Worm (Caenorhabditis elegans) whole organism, L2 larva: ENCODE data around the gene wsp-1.

Source experiments
- C34F6.9 ChIP-seq: fragments of 150-350 bp; optimal IDR thresholded peaks from 2 replicates; lab custom pipeline; 2014; ENCODE audit warnings: missing biosample characterization, missing genetic modification characterization
- F13H6.1 ChIP-seq: sonication (generic microtip); optimal IDR thresholded peaks from 2 replicates; lab custom pipeline; 2016; ENCODE audit warnings: missing genetic modification characterization, missing compliant biosample characterization
- R02D3.7 ChIP-seq: fragments of 150-350 bp; optimal IDR thresholded peaks from 2 replicates; lab custom pipeline; 2014; ENCODE audit warnings: missing biosample characterization, missing genetic modification characterization
- Y55F3AM.14 ChIP-seq: fragments of 200-800 bp; sonication (Bioruptor generic); optimal IDR thresholded peaks from 2 replicates; lab custom pipeline; 2018; ENCODE audit warnings: mild to moderate bottlenecking, missing genetic modification characterization, missing compliant biosample characterization
- ZK546.5 ChIP-seq: sonication (generic microtip); optimal IDR thresholded peaks from 2 replicates; lab custom pipeline; 2017; ENCODE audit warnings: missing biosample characterization, missing genetic modification characterization
- alr-1 ChIP-seq: fragments of 150-350 bp; optimal IDR thresholded peaks from 2 replicates; lab custom pipeline; 2014; ENCODE audit warnings: missing biosample characterization, missing genetic modification characterization
- aly-2 ChIP-seq: fragments of 150-350 bp; optimal IDR thresholded peaks from 2 replicates; lab custom pipeline; 2014; ENCODE audit warnings: missing biosample characterization, missing genetic modification characterization
- ama-1 ChIP-seq: fragments of 150-350 bp; optimal IDR thresholded peaks from 2 replicates; lab custom pipeline; 2018; ENCODE audit warnings: inconsistent platforms
- blmp-1 ChIP-seq: sonication (generic microtip); optimal IDR thresholded peaks from 2 replicates; lab custom pipeline; 2017; ENCODE audit warnings: missing genetic modification characterization, mild to moderate bottlenecking, missing compliant biosample characterization, antibody characterized with exemption, moderate library complexity; ENCODE audit not compliant: insufficient read depth
- ceh-16 ChIP-seq: fragments of 150-350 bp; optimal IDR thresholded peaks from 2 replicates; lab custom pipeline; 2014; ENCODE audit warnings: missing biosample characterization, missing genetic modification characterization
- ceh-82 ChIP-seq: fragments of 150-350 bp; optimal IDR thresholded peaks from 2 replicates; lab custom pipeline; 2014; ENCODE audit warnings: missing biosample characterization, missing genetic modification characterization
- crh-2 ChIP-seq: sonication (generic microtip); optimal IDR thresholded peaks from 2 replicates; lab custom pipeline; 2017; ENCODE audit warnings: missing biosample characterization, missing genetic modification characterization
- dmd-4 ChIP-seq: sonication (generic microtip); optimal IDR thresholded peaks from 2 replicates; lab custom pipeline; 2017; ENCODE audit warnings: missing biosample characterization, missing genetic modification characterization
- egl-27 ChIP-seq: sonication (generic microtip); optimal IDR thresholded peaks from 3 replicates; lab custom pipeline; 2017; ENCODE audit warnings: missing biosample characterization, missing genetic modification reagents, missing genetic modification characterization
- elt-1 ChIP-seq: fragments of 150-350 bp; optimal IDR thresholded peaks from 2 replicates; lab custom pipeline; 2014; ENCODE audit warnings: missing biosample characterization, missing genetic modification characterization
- elt-3 ChIP-seq: sonication (generic microtip); optimal IDR thresholded peaks from 2 replicates; lab custom pipeline; 2017; ENCODE audit warnings: missing biosample characterization, missing genetic modification characterization
- fos-1 ChIP-seq: fragments of 150-350 bp; optimal IDR thresholded peaks from 2 replicates; lab custom pipeline; 2014; ENCODE audit warnings: missing biosample characterization, missing genetic modification characterization
- gmeb-1 ChIP-seq: fragments of 150-350 bp; optimal IDR thresholded peaks from 2 replicates; lab custom pipeline; 2014; ENCODE audit warnings: missing biosample characterization, missing genetic modification characterization
- lin-11 ChIP-seq: fragments of 150-350 bp; sonication (generic microtip); optimal IDR thresholded peaks from 2 replicates; lab custom pipeline; 2014; ENCODE audit warnings: missing biosample characterization, missing genetic modification characterization, inconsistent platforms, mixed read lengths
- lin-13 ChIP-seq: fragments of 150-350 bp; optimal IDR thresholded peaks from 2 replicates; lab custom pipeline; 2014; ENCODE audit warnings: missing biosample characterization, missing genetic modification reagents, missing genetic modification characterization
- lin-39 ChIP-seq: fragments of 150-350 bp; optimal IDR thresholded peaks from 2 replicates; lab custom pipeline; 2014; ENCODE audit warnings: missing biosample characterization, missing genetic modification reagents, missing genetic modification characterization
- lsy-2 ChIP-seq, 2 experiments: fragments of 150-350 bp in 1 of 2; sonication (generic microtip) in 1 of 2; optimal IDR thresholded peaks; 2 replicates each; lab custom pipeline; 2014 to 2017; ENCODE audit warnings: missing biosample characterization in 2 of 2, missing genetic modification characterization in 2 of 2
- mab-5 ChIP-seq: fragments of 150-350 bp; optimal IDR thresholded peaks from 2 replicates; lab custom pipeline; 2014; ENCODE audit warnings: missing biosample characterization, missing genetic modification characterization
- mbf-1 ChIP-seq: sonication (generic microtip); optimal IDR thresholded peaks from 2 replicates; lab custom pipeline; 2017; ENCODE audit warnings: missing biosample characterization, missing genetic modification characterization
- mdl-1 ChIP-seq, 2 experiments: fragments of 150-350 bp in 1 of 2; sonication (generic microtip) in 1 of 2; optimal IDR thresholded peaks; 2 replicates each; lab custom pipeline; 2017; ENCODE audit warnings: missing biosample characterization in 2 of 2, missing genetic modification characterization in 2 of 2
- nhr-10 ChIP-seq: sonication (generic microtip); optimal IDR thresholded peaks from 2 replicates; lab custom pipeline; 2017; ENCODE audit warnings: missing biosample characterization, missing genetic modification characterization
- nhr-11 ChIP-seq: fragments of 150-350 bp; optimal IDR thresholded peaks from 2 replicates; lab custom pipeline; 2014; ENCODE audit warnings: missing biosample characterization, missing genetic modification characterization
- nhr-12 ChIP-seq: fragments of 150-350 bp; optimal IDR thresholded peaks from 2 replicates; lab custom pipeline; 2014; ENCODE audit warnings: missing biosample characterization, missing genetic modification characterization
- nhr-129 ChIP-seq: fragments of 150-350 bp; optimal IDR thresholded peaks from 2 replicates; lab custom pipeline; 2014; ENCODE audit warnings: missing biosample characterization, missing genetic modification characterization
- nhr-21 ChIP-seq: fragments of 150-350 bp; optimal IDR thresholded peaks from 2 replicates; lab custom pipeline; 2014; ENCODE audit warnings: missing biosample characterization, missing genetic modification characterization
- nhr-23 ChIP-seq: fragments of 150-350 bp; optimal IDR thresholded peaks from 2 replicates; lab custom pipeline; 2014; ENCODE audit warnings: missing biosample characterization, missing genetic modification reagents, missing genetic modification characterization
- nhr-237 ChIP-seq: fragments of 150-350 bp; optimal IDR thresholded peaks from 2 replicates; lab custom pipeline; 2014; ENCODE audit warnings: missing biosample characterization, missing genetic modification characterization
- nhr-25 ChIP-seq: fragments of 150-350 bp; sonication (generic microtip); optimal IDR thresholded peaks from 3 replicates; lab custom pipeline; 2014; ENCODE audit warnings: missing biosample characterization, missing genetic modification characterization
- nhr-6 ChIP-seq: fragments of 150-350 bp; optimal IDR thresholded peaks from 2 replicates; lab custom pipeline; 2014; ENCODE audit warnings: missing biosample characterization, missing genetic modification characterization
- nhr-77 ChIP-seq: fragments of 150-350 bp; optimal IDR thresholded peaks from 2 replicates; lab custom pipeline; 2014; ENCODE audit warnings: missing biosample characterization, missing genetic modification characterization
- peb-1 ChIP-seq: fragments of 150-350 bp; optimal IDR thresholded peaks from 2 replicates; lab custom pipeline; 2014; ENCODE audit warnings: missing biosample characterization, missing genetic modification characterization
- sem-4 ChIP-seq: fragments of 150-350 bp; optimal IDR thresholded peaks from 2 replicates; lab custom pipeline; 2014; ENCODE audit warnings: missing biosample characterization, missing genetic modification reagents, missing genetic modification characterization
- skn-1 ChIP-seq: sonication (generic microtip); optimal IDR thresholded peaks from 2 replicates; lab custom pipeline; 2017; ENCODE audit warnings: missing biosample characterization, missing genetic modification characterization
- sma-3 ChIP-seq: sonication (generic microtip); optimal IDR thresholded peaks from 2 replicates; lab custom pipeline; 2016; ENCODE audit warnings: missing genetic modification reagents, missing genetic modification characterization, missing compliant biosample characterization
- sma-9 ChIP-seq, 2 experiments: fragments of 150-350 bp in 1 of 2; sonication (generic microtip) in 1 of 2; optimal IDR thresholded peaks; 2 replicates each; lab custom pipeline; 2014 to 2016; ENCODE audit warnings: missing genetic modification characterization in 2 of 2, mild to moderate bottlenecking in 1 of 2, missing biosample characterization in 1 of 2, missing compliant biosample characterization in 1 of 2, missing genetic modification reagents in 1 of 2, moderate library complexity in 1 of 2
- snpc-4 ChIP-seq: fragments of 150-350 bp; optimal IDR thresholded peaks from 2 replicates; lab custom pipeline; 2014; ENCODE audit warnings: missing biosample characterization, missing genetic modification characterization
- unc-39 ChIP-seq: fragments of 150-350 bp; optimal IDR thresholded peaks from 2 replicates; lab custom pipeline; 2014; ENCODE audit warnings: missing biosample characterization, missing genetic modification characterization
- unc-55 ChIP-seq: fragments of 150-350 bp; sonication (generic microtip); optimal IDR thresholded peaks from 3 replicates; lab custom pipeline; 2014; ENCODE audit warnings: missing biosample characterization, missing genetic modification reagents, missing genetic modification characterization
- unc-62 ChIP-seq: fragments of 150-350 bp; optimal IDR thresholded peaks from 2 replicates; lab custom pipeline; 2014; ENCODE audit warnings: missing biosample characterization, missing genetic modification reagents, missing genetic modification characterization
- zag-1 ChIP-seq: fragments of 150-350 bp; optimal IDR thresholded peaks from 2 replicates; lab custom pipeline; 2014; ENCODE audit warnings: missing biosample characterization, missing genetic modification characterization
- ztf-1 ChIP-seq: fragments of 200-800 bp; sonication (Bioruptor generic); conservative IDR thresholded peaks from 2 replicates; pipeline ENCODE4 v1.3.6; 2022; ENCODE audit warnings: missing genetic modification characterization, missing compliant biosample characterization
- ztf-11 ChIP-seq: sonication (generic microtip); optimal IDR thresholded peaks from 2 replicates; lab custom pipeline; 2017; ENCODE audit warnings: missing biosample characterization, missing genetic modification characterization
- ztf-4 ChIP-seq: fragments of 150-350 bp; optimal IDR thresholded peaks from 2 replicates; lab custom pipeline; 2014; ENCODE audit warnings: missing biosample characterization, missing genetic modification characterization

wsp-1 gene

DNA sequence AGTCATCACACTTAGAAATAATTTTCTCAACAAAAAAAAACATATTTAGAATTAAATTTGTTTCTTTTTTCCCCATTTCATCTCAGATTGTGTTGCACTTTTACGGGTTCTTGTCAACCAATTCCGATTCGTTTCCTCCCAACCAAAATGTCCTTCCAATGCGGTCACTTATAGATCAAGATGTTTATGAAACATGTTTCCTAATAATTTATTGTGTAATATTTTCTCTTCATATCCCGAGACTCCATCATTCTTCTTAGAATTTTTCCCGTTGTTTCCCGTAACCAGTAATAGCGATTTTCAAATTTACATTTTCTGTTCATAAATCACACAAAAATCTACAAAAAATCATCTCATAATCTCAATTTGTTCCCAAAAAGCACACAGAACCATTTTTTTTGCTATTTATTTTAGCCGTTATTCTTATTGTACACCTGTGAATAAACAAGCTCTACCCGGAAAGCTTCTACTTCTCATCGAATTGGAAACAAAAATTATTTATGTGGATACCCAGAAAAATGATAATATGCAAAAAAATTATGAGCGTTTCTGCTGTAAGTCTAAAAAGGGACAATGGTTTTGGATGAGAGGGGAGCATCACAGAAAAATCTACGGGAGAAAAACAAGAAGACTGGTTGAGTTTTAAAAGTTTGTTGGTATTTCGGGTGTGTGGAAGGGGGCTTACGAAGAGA is 10.2 kb downstream of the wsp-1 start:
- no peak for TF ChIP-seq C34F6.9 (tag; lab: Kevin White, UChicago)
- no peak for TF ChIP-seq ztf-1 (GFP tag; lab: Robert Waterston, UW)
- no peak for TF ChIP-seq nhr-77 (tag; lab: Kevin White, UChicago)
- no peak for TF ChIP-seq elt-3 (tag; lab: Kevin White, UChicago)
- no peak for TF ChIP-seq nhr-21 (tag; lab: Kevin White, UChicago)

DNA sequence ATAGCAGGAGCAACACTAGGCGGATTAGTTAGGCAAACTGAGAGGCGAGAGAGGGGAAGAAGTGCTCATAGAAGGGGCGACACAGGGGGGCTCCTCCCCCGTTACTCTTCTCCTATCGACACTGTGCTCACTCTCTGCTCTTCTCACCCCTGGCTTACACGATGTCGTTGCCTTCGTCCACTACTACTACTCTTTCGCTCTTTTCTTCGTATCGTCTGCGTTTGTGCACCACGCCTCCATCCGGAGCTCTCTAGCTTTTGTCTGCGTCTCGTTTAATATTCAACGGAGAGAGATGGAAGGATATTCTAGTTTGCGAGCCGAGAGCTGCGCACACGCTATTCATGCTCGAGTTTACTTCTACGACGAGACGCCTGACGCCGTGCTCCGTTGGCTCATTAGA is 15.4 kb downstream of the wsp-1 start:
- TF ChIP-seq lin-39 (tag; lab: Kevin White, UChicago) (no peak), R02D3.7 (tag; lab: Kevin White, UChicago) (no peak), zag-1 (tag; lab: Kevin White, UChicago) (peak; percentile 28), unc-62 (GFP tag; lab: Kevin White, UChicago) (no peak), ceh-16 (tag; lab: Kevin White, UChicago) (no peak), elt-1 (no peak), mbf-1 (tag; lab: Kevin White, UChicago) (no peak), nhr-12 (tag; lab: Kevin White, UChicago) (no peak), gmeb-1 (no peak), blmp-1 (tag; lab: Kevin White, UChicago) (no peak), C34F6.9 (tag; lab: Kevin White, UChicago) (peak; percentile 73), lin-11 (tag; lab: Kevin White, UChicago) (peak; percentile 83), unc-55 (GFP tag; lab: Kevin White, UChicago) (peak; percentile 66), sem-4 (peak; percentile 51), skn-1 (tag; lab: Kevin White, UChicago) (no peak), ztf-11 (tag; lab: Kevin White, UChicago) (no peak), ztf-1 (GFP tag; lab: Robert Waterston, UW) (no peak), F13H6.1 (tag; lab: Kevin White, UChicago) (peak; percentile 71), ztf-4 (tag; lab: Kevin White, UChicago) (no peak), egl-27 (tag; lab: Kevin White, UChicago) (no peak), lin-13 (GFP tag; lab: Kevin White, UChicago) (peak; percentile 14), sma-9 (GFP tag; optimal IDR thresholded peaks at IDR 0.05; lab: Kevin White, UChicago) (peak; percentile 61), sma-9 (tag; optimal IDR thresholded peaks at IDR 0.05; lab: Kevin White, UChicago) (no peak), snpc-4 (tag; lab: Kevin White, UChicago) (no peak), Y55F3AM.14 (peak; percentile 42), ZK546.5 (no peak), elt-3 (tag; lab: Kevin White, UChicago) (no peak), fos-1 (tag; lab: Kevin White, UChicago) (no peak), nhr-237 (tag; lab: Kevin White, UChicago) (no peak), peb-1 (no peak), nhr-129 (tag; lab: Kevin White, UChicago) (peak; percentile 65), aly-2 (tag; lab: Kevin White, UChicago) (no peak), nhr-25 (tag; lab: Kevin White, UChicago) (no peak), nhr-11 (tag; lab: Kevin White, UChicago) (no peak), nhr-21 (tag; lab: Kevin White, UChicago) (no peak), ceh-82 (no peak), nhr-10 (no peak), lsy-2 (tag; optimal IDR thresholded peaks at IDR 0.05; lab: Kevin White, UChicago) (peak in 1 of 2 experiments; percentile 44), nhr-23 (tag; lab: Kevin White, UChicago) (no peak), unc-39 (tag; lab: Kevin White, UChicago) (no peak), nhr-6 (tag; lab: Kevin White, UChicago) (no peak), crh-2 (tag; lab: Kevin White, UChicago) (peak; percentile 39), ama-1 (lab: Kevin White, UChicago) (no peak), mdl-1 (tag; optimal IDR thresholded peaks at IDR 0.05; lab: Kevin White, UChicago) (peak in 1 of 2 experiments; percentile 7), alr-1 (tag; lab: Kevin White, UChicago) (peak; percentile 32), dmd-4 (tag; lab: Kevin White, UChicago) (no peak), nhr-77 (tag; lab: Kevin White, UChicago) (no peak), mab-5 (no peak), sma-3 (GFP tag; lab: Kevin White, UChicago) (no peak)
- TF ChIP-seq, all 48 proteins: peak for 14
